Fruit fly (Drosophila melanogaster): ENCODE data around the gene CG13071.

CG13071 gene

DNA sequence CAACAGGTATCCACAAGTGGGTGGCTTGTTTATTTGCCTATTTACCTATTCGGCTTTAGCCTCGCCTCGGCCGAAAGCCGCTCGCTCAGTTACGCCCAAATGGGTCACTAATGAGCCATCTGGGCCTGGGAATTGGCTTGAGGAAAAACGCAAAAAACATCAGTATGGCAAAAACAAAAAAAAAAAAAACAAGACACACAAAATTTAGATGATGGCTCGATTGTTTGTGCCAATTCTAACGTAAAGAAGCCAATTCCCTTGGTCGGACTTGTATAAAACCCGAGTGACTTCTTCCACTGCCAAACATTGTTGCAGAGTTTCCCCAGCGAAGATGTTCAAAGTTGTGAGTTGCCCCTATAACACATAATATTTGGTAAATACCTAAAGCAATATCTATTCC, 38.6 kb downstream of the CG13071 start, which contains the start of gene CG4982:
Gene CG4982 (plus strand): TSS at position 301 of the 400 bp plus-strand sequence.
- TF ChIP-seq CG33017 (tag; optimal IDR thresholded peaks at IDR 0.05) (no peak), CG7101 (tag; optimal IDR thresholded peaks at IDR 0.05) (no peak), cnc (optimal IDR thresholded peaks at IDR 0.05) (no peak), CG5204 (GFP tag; optimal IDR thresholded peaks at IDR 0.05) (no peak), CG11617 (GFP tag; optimal IDR thresholded peaks at IDR 0.05) (no peak), Clk (GFP tag; optimal IDR thresholded peaks at IDR 0.05) (no peak), toe (GFP tag; optimal IDR thresholded peaks at IDR 0.05) (no peak)

dm6 chr3L:16303078-16303477, 40.5 kb downstream of the CG13071 start, which contains the start of gene CG13044:
TSS of gene CG13044 (minus strand) at chr3L:16303178.
- no peak for TF ChIP-seq Hr96 (GFP tag; optimal IDR thresholded peaks at IDR 0.05)
- TF ChIP-seq CG12768 (GFP tag; optimal IDR thresholded peaks at IDR 0.05) = no peak
- no peak for TF ChIP-seq CG1620 (GFP tag; optimal IDR thresholded peaks at IDR 0.05)
- TF ChIP-seq CG11617 (GFP tag; optimal IDR thresholded peaks at IDR 0.05) = no peak
- TF ChIP-seq CG5204 (GFP tag; optimal IDR thresholded peaks at IDR 0.05) = no peak
- no peak for TF ChIP-seq Mnt (GFP tag; optimal IDR thresholded peaks at IDR 0.05)
- TF ChIP-seq Clk (GFP tag; optimal IDR thresholded peaks at IDR 0.05) = no peak
- TF ChIP-seq bab1 (GFP tag; optimal IDR thresholded peaks at IDR 0.05) = no peak
- no peak for TF ChIP-seq Crg-1 (GFP tag; optimal IDR thresholded peaks at IDR 0.05)
- no peak for TF ChIP-seq cic (GFP tag; optimal IDR thresholded peaks at IDR 0.05)
- TF ChIP-seq pad (GFP tag; optimal IDR thresholded peaks at IDR 0.05) = no peak
- TF ChIP-seq CG33017 (tag; optimal IDR thresholded peaks at IDR 0.05) = no peak
- no peak for TF ChIP-seq ovo (GFP tag; optimal IDR thresholded peaks at IDR 0.05)
- no peak for TF ChIP-seq tj (GFP tag; optimal IDR thresholded peaks at IDR 0.05)
- TF ChIP-seq CG14711 (tag; optimal IDR thresholded peaks at IDR 0.05) = no peak
- TF ChIP-seq cnc (optimal IDR thresholded peaks at IDR 0.05) = no peak

DNA sequence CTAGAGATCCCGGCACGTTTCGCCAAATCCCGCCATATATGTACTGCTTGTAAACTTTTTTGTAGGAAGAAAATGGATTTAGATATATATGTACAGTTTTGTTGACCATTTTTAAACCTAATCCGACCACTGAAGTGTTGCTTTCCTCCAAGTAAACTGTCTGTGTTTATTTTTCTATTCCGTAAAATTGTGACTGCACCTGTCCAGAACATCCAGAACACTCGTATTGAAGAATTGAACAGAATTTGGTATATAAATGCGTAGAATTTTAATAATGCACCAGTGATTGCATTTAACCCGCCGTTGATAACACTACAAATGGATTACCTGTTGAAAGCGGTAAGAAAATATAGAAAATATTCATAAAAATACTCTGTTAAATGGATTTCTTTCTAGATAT, 41.4 kb downstream of the CG13071 start, which contains the start of gene CG43249:
Gene CG43249 (plus strand): TSS at position 301 of the 400 bp plus-strand sequence.
- TF ChIP-seq CG5204 (GFP tag; optimal IDR thresholded peaks at IDR 0.05) (no peak), toe (GFP tag; optimal IDR thresholded peaks at IDR 0.05) (no peak), CG7045 (GFP tag; optimal IDR thresholded peaks at IDR 0.05) (no peak), Crg-1 (GFP tag; optimal IDR thresholded peaks at IDR 0.05) (no peak), kay (GFP tag; ENCODE audit: borderline replicate concordance) (no peak), CG11617 (GFP tag; optimal IDR thresholded peaks at IDR 0.05) (no peak), CG7101 (tag; optimal IDR thresholded peaks at IDR 0.05) (no peak), CG33017 (tag; optimal IDR thresholded peaks at IDR 0.05) (no peak), cic (GFP tag; optimal IDR thresholded peaks at IDR 0.05) (no peak), pad (GFP tag; optimal IDR thresholded peaks at IDR 0.05) (no peak), CG14711 (tag; optimal IDR thresholded peaks at IDR 0.05) (no peak), ovo (GFP tag; optimal IDR thresholded peaks at IDR 0.05) (no peak), Mnt (GFP tag; optimal IDR thresholded peaks at IDR 0.05) (no peak), Clk (GFP tag; optimal IDR thresholded peaks at IDR 0.05) (no peak), Hr96 (GFP tag; optimal IDR thresholded peaks at IDR 0.05) (no peak), cnc (optimal IDR thresholded peaks at IDR 0.05) (no peak), bab1 (GFP tag; optimal IDR thresholded peaks at IDR 0.05) (no peak), CG1620 (GFP tag; optimal IDR thresholded peaks at IDR 0.05) (no peak), CG12768 (GFP tag; optimal IDR thresholded peaks at IDR 0.05) (no peak), tj (GFP tag; optimal IDR thresholded peaks at IDR 0.05) (no peak)

DNA sequence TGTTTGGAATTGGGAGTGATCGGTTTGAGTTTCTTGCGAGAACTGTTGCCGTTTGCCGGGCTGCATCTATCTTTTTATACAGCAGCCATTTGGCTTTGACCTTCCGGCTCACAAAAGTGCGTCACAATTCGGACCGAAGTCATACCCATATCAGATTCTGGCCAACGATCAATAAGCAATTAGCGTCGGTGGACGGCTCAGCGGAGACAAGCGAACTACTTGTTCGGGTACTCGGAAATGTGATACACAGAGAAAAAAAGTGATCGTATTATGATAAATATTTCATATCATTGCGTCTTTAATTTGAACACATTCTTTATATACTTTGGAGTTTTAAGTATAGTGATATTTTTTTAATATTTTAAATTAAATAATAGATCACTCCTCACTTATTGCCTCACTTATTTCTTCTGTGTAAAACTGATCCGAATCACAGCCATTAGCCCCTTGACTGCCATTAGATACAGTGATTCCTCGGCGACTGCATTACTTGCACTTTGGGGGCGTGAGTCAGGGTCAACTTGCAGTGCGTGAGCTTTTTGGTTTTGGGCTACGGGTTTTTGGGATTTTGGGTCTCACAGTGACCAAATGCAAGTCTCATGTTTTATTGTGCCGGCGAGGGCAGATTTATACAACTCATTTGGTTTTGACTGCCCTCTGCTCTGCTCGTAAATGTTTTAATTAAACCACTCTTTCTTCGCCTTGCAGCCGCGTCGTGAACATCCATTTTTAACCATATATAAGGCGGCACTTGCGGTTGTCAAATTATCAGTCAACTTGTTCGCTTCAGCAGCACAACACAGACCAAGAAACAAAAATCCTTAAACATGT, 43.5 kb downstream of the CG13071 start, which contains the start of the genes CG13043 and CG13063:
Gene CG13043 (minus strand): TSS at position 51 of the 831 bp plus-strand sequence.
Gene CG13063 (plus strand): TSS at position 781 of the 831 bp plus-strand sequence.
- no peak for TF ChIP-seq cnc (optimal IDR thresholded peaks at IDR 0.05)
- TF ChIP-seq CG7045 (GFP tag; optimal IDR thresholded peaks at IDR 0.05) = no peak
- no peak for TF ChIP-seq CG14711 (tag; optimal IDR thresholded peaks at IDR 0.05)
- TF ChIP-seq CG1620 (GFP tag; optimal IDR thresholded peaks at IDR 0.05) = no peak
- TF ChIP-seq toe (GFP tag; optimal IDR thresholded peaks at IDR 0.05) = no peak
- no peak for TF ChIP-seq pad (GFP tag; optimal IDR thresholded peaks at IDR 0.05)
- TF ChIP-seq CG11617 (GFP tag; optimal IDR thresholded peaks at IDR 0.05) = no peak
- no peak for TF ChIP-seq Mnt (GFP tag; optimal IDR thresholded peaks at IDR 0.05)
- TF ChIP-seq kay (GFP tag; ENCODE audit: borderline replicate concordance) = no peak

DNA sequence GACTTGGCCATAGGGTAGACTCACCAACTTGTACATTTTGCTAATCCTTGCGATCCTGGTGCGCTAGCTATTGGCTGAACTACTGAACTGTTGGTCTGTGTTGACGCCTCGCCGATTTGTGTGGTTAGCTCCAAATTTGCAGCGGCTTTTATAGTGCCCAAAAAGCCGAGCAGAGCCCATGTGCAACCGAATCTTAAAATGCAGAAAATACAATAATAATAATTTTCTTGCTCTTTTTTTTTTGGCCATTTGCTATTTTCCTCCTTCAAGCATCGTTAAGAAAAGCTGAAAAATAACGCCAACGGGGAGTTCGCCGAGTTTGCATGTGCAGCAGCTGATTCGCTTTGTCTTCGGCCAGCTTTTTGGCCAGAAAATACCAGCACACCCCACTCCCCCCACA, 45.8 kb downstream of the CG13071 start, which contains the start of gene CG13042:
Gene CG13042 (minus strand): TSS at position 101 of the 400 bp plus-strand sequence.
- no peak for TF ChIP-seq CG14711 (tag; optimal IDR thresholded peaks at IDR 0.05)
- TF ChIP-seq CG1620 (GFP tag; optimal IDR thresholded peaks at IDR 0.05) = no peak
- no peak for TF ChIP-seq ovo (GFP tag; optimal IDR thresholded peaks at IDR 0.05)
- no peak for TF ChIP-seq CG5204 (GFP tag; optimal IDR thresholded peaks at IDR 0.05)
- TF ChIP-seq toe (GFP tag; optimal IDR thresholded peaks at IDR 0.05) = no peak
- no peak for TF ChIP-seq Clk (GFP tag; optimal IDR thresholded peaks at IDR 0.05)
- TF ChIP-seq Hr96 (GFP tag; optimal IDR thresholded peaks at IDR 0.05) = no peak
- TF ChIP-seq Mnt (GFP tag; optimal IDR thresholded peaks at IDR 0.05) = no peak
- TF ChIP-seq CG33017 (tag; optimal IDR thresholded peaks at IDR 0.05) = no peak
- no peak for TF ChIP-seq Crg-1 (GFP tag; optimal IDR thresholded peaks at IDR 0.05)
- no peak for TF ChIP-seq kay (GFP tag; ENCODE audit: borderline replicate concordance)
- TF ChIP-seq tj (GFP tag; optimal IDR thresholded peaks at IDR 0.05) = no peak
- TF ChIP-seq cnc (optimal IDR thresholded peaks at IDR 0.05) = no peak
- no peak for TF ChIP-seq pad (GFP tag; optimal IDR thresholded peaks at IDR 0.05)
- TF ChIP-seq cic (GFP tag; optimal IDR thresholded peaks at IDR 0.05) = no peak
- no peak for TF ChIP-seq bab1 (GFP tag; optimal IDR thresholded peaks at IDR 0.05)
- no peak for TF ChIP-seq CG7101 (tag; optimal IDR thresholded peaks at IDR 0.05)
- no peak for TF ChIP-seq CG7045 (GFP tag; optimal IDR thresholded peaks at IDR 0.05)
- TF ChIP-seq CG12768 (GFP tag; optimal IDR thresholded peaks at IDR 0.05) = no peak
